Worm (Caenorhabditis elegans) whole organism, late embryonic: ENCODE data around the gene vps-8.

Experiments
- F13H6.1 ChIP-seq: sonication (generic microtip); optimal IDR thresholded peaks from 2 replicates; lab custom pipeline; 2016; ENCODE audit warnings: missing genetic modification characterization, missing compliant biosample characterization
- K09A11.1 ChIP-seq: sonication (generic microtip); optimal IDR thresholded peaks from 2 replicates; lab custom pipeline; 2017; ENCODE audit warnings: antibody characterized with exemption, mild to moderate bottlenecking, missing genetic modification characterization, missing compliant biosample characterization; ENCODE audit not compliant: insufficient read depth
- Y22D7AL.16 ChIP-seq: sonication (generic microtip); optimal IDR thresholded peaks from 2 replicates; lab custom pipeline; 2016; ENCODE audit warnings: missing genetic modification characterization, missing compliant biosample characterization
- ceh-18 ChIP-seq: sonication (generic microtip); optimal IDR thresholded peaks from 2 replicates; lab custom pipeline; 2016; ENCODE audit warnings: missing genetic modification characterization, missing compliant biosample characterization
- ceh-2 ChIP-seq: sonication (generic microtip); optimal IDR thresholded peaks from 2 replicates; lab custom pipeline; 2016; ENCODE audit warnings: missing genotype, missing genetic modification characterization, missing compliant biosample characterization
- ceh-22 ChIP-seq: sonication (generic microtip); optimal IDR thresholded peaks from 2 replicates; lab custom pipeline; 2017; ENCODE audit warnings: missing biosample characterization, missing genetic modification characterization
- ceh-24 ChIP-seq: sonication (generic microtip); optimal IDR thresholded peaks from 2 replicates; lab custom pipeline; 2016; ENCODE audit warnings: mild to moderate bottlenecking, missing genetic modification characterization, missing compliant biosample characterization
- ceh-31 ChIP-seq: sonication (generic microtip); optimal IDR thresholded peaks from 2 replicates; lab custom pipeline; 2016; ENCODE audit warnings: missing genetic modification characterization, missing compliant biosample characterization
- dve-1 ChIP-seq: sonication (generic microtip); optimal IDR thresholded peaks from 2 replicates; lab custom pipeline; 2017; ENCODE audit warnings: antibody characterized with exemption, mild to moderate bottlenecking, missing genetic modification characterization, missing compliant biosample characterization
- elt-4 ChIP-seq: sonication (generic microtip); optimal IDR thresholded peaks from 2 replicates; lab custom pipeline; 2016; ENCODE audit warnings: missing genetic modification characterization, missing compliant biosample characterization
- fkh-10 ChIP-seq: fragments of 150-350 bp; optimal IDR thresholded peaks from 2 replicates; lab custom pipeline; 2014; ENCODE audit warnings: missing biosample characterization, missing genetic modification reagents, missing genetic modification characterization
- hlh-13 ChIP-seq: fragments of 200-800 bp; sonication (Bioruptor generic); optimal IDR thresholded peaks from 2 replicates; lab custom pipeline; 2018; ENCODE audit warnings: mild to moderate bottlenecking, missing genetic modification characterization, missing compliant biosample characterization
- hlh-15 ChIP-seq: sonication (generic microtip); optimal IDR thresholded peaks from 2 replicates; lab custom pipeline; 2016; ENCODE audit warnings: missing genetic modification characterization, missing compliant biosample characterization
- hlh-6 ChIP-seq: sonication (generic microtip); optimal IDR thresholded peaks from 2 replicates; lab custom pipeline; 2016; ENCODE audit warnings: missing genotype, missing genetic modification characterization, missing compliant biosample characterization
- lim-6 ChIP-seq: sonication (generic microtip); optimal IDR thresholded peaks from 2 replicates; lab custom pipeline; 2016; ENCODE audit warnings: missing genetic modification characterization, missing compliant biosample characterization
- nhr-11 ChIP-seq: fragments of 150-350 bp; optimal IDR thresholded peaks from 2 replicates; lab custom pipeline; 2014; ENCODE audit warnings: missing biosample characterization, missing genetic modification characterization
- odd-2 ChIP-seq: sonication (generic microtip); optimal IDR thresholded peaks from 2 replicates; lab custom pipeline; 2017; ENCODE audit warnings: antibody characterized with exemption, mild to moderate bottlenecking, missing genetic modification characterization, missing compliant biosample characterization
- pax-1 ChIP-seq: fragments of 150-350 bp; optimal IDR thresholded peaks from 2 replicates; lab custom pipeline; 2014; ENCODE audit warnings: missing biosample characterization, missing genetic modification characterization
- pha-4 ChIP-seq: fragments of 150-350 bp; optimal IDR thresholded peaks from 2 replicates; lab custom pipeline; 2018; ENCODE audit warnings: missing biosample characterization, missing genetic modification reagents, missing genetic modification characterization
- rnt-1 ChIP-seq: sonication (generic microtip); optimal IDR thresholded peaks from 2 replicates; lab custom pipeline; 2016; ENCODE audit warnings: missing genetic modification characterization, missing compliant biosample characterization
- sdc-2 ChIP-seq: sonication (generic microtip); optimal IDR thresholded peaks from 2 replicates; lab custom pipeline; 2016; ENCODE audit warnings: missing genotype, missing genetic modification characterization, missing compliant biosample characterization
- tbx-7 ChIP-seq: sonication (generic microtip); optimal IDR thresholded peaks from 2 replicates; lab custom pipeline; 2016; ENCODE audit warnings: missing genotype, missing genetic modification characterization, missing compliant biosample characterization
- unc-3 ChIP-seq, 2 experiments: fragments of 200-800 bp in 1 of 2; sonication (Bioruptor generic) in 1 of 2; sonication (generic microtip) in 1 of 2; conservative IDR thresholded peaks in 1 of 2; optimal IDR thresholded peaks in 1 of 2; 2 replicates each; pipeline versions ENCODE4 v1.3.6 to Lab custom; 2016 to 2022; ENCODE audit warnings: missing compliant biosample characterization in 2 of 2, missing genetic modification characterization in 2 of 2, missing genetic modification reagents in 1 of 2
- unc-55 ChIP-seq: sonication (generic microtip); optimal IDR thresholded peaks from 2 replicates; lab custom pipeline; 2017; ENCODE audit warnings: missing biosample characterization, missing genetic modification reagents, missing genetic modification characterization
- unc-86 ChIP-seq: sonication (generic microtip); optimal IDR thresholded peaks from 2 replicates; lab custom pipeline; 2016; ENCODE audit warnings: missing genetic modification characterization, missing compliant biosample characterization

The vps-8 gene

DNA sequence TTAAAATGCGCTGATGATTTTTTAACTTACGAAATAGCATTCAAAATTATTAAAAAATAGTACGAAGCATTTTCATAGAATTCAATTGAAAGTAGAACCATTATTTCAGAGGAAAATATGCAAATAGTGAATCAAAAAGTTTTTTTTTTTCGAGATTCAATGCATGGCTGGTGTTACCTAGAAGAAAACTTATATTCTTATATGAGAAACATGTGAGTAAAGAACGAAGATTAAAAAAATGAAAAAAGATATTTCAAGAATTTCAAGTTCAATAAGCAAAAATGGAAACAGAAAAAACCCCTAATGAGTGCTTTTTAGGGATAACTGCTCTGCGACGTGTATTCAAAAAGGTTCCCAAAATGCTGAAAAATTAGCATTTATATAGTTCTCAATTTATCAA lies 39.8 kb downstream of the vps-8 start, which contains the start of gene sre-16:
Gene sre-16 (minus strand): TSS at position 101 of the 400 bp plus-strand sequence.
- TF ChIP-seq F13H6.1 (tag; lab: Kevin White, UChicago) (no peak), lim-6 (no peak), ceh-22 (tag; lab: Kevin White, UChicago) (no peak), rnt-1 (tag; lab: Kevin White, UChicago) (no peak), unc-3 (GFP tag; conservative IDR thresholded peaks at IDR 0.05; lab: Robert Waterston, UW) (no peak), unc-3 (tag; optimal IDR thresholded peaks at IDR 0.05; lab: Kevin White, UChicago) (no peak), hlh-6 (no peak)

DNA sequence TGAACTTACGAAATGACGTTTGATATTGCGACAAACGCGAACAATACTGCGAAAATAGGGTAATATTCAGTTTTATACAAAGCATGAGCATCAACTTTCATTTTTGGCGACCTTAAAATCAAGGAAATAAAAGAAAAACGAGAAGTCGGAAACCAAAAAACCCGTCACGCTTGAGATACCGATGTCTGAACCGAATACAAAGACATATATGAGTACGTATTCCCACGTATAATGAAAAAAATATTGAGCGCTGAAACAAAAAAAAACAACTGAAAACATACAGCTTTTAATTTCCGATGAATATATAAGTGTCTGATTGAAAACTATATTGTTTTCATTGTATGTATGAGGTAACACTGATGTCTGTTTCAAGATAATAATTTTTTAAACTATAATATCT lies 46.1 kb downstream of the vps-8 start, which contains the start of gene sre-18:
Gene sre-18 (minus strand): TSS at position 101 of the 400 bp plus-strand sequence.
- no peak for TF ChIP-seq tbx-7
- TF ChIP-seq odd-2 (tag; lab: Kevin White, UChicago), result no peak

ce11 chrIV:12227012-12227411 lies 48.8 kb downstream of the vps-8 start, which contains the start of gene mlt-3:
mlt-3 (minus strand) TSS chrIV:12227112.
- no peak for TF ChIP-seq ceh-18 (tag; lab: Kevin White, UChicago)
- no peak for TF ChIP-seq ceh-24 (tag; lab: Kevin White, UChicago)
- no peak for TF ChIP-seq nhr-11 (tag; lab: Kevin White, UChicago)
- TF ChIP-seq unc-86, result no peak
- TF ChIP-seq ceh-31 (tag; lab: Kevin White, UChicago), result no peak
- no peak for TF ChIP-seq dve-1 (tag; lab: Kevin White, UChicago)
- no peak for TF ChIP-seq hlh-13 (GFP tag; lab: Kevin White, UChicago)
- TF ChIP-seq K09A11.1 (tag; lab: Kevin White, UChicago), result no peak
- TF ChIP-seq unc-55 (GFP tag; lab: Kevin White, UChicago), result no peak
- no peak for TF ChIP-seq pha-4 (tag; lab: Kevin White, UChicago)
- TF ChIP-seq lim-6, result no peak
- no peak for TF ChIP-seq fkh-10
- no peak for TF ChIP-seq Y22D7AL.16 (tag; lab: Kevin White, UChicago)
- no peak for TF ChIP-seq elt-4 (tag; lab: Kevin White, UChicago)
- TF ChIP-seq pax-1, result no peak
- TF ChIP-seq ceh-2 (tag; lab: Kevin White, UChicago), result no peak
- TF ChIP-seq hlh-15 (tag; lab: Kevin White, UChicago), result no peak
- no peak for TF ChIP-seq unc-3 (GFP tag; conservative IDR thresholded peaks at IDR 0.05; lab: Robert Waterston, UW)
- no peak for TF ChIP-seq unc-3 (tag; optimal IDR thresholded peaks at IDR 0.05; lab: Kevin White, UChicago)
- TF ChIP-seq sdc-2 (tag; lab: Kevin White, UChicago), result no peak
